Worm (Caenorhabditis elegans): ENCODE measurements around the gene F56F10.1.

- no peak for TF ChIP-seq him-1 (tag; optimal IDR thresholded peaks at IDR 0.05)
- TF ChIP-seq W03F9.2 (tag; optimal IDR thresholded peaks at IDR 0.05), result no peak
Observed at ce11 chrX:851421-851820, 21.0 kb upstream of the F56F10.1 start, which contains the start of gene igcm-1.
